Worm (Caenorhabditis elegans): ENCODE measurements around the gene ketn-1.

DNA sequence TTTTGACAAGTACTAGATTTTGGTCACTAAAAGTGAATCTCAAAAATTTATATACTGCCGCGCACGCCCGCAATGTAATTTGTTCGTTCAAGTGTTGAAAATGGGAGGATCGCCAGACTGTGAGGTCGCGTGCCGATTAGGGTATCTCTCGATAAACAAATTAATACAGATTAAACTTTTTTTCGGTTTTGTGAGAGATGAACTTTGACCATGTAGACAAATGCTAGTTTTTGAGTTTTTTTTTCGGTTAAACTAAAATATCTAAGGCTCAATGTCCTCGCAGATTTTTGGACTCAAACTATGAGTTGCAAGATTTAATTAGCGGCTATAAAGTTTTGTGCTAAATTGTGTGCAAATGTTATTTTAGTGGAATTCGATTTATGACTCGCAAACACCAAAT, 37.9 kb downstream of the ketn-1 start, which contains the start of gene dhs-15:
- TF ChIP-seq lsy-2 (tag; optimal IDR thresholded peaks at IDR 0.05) = no peak
- no peak for TF ChIP-seq snpc-4 (tag; optimal IDR thresholded peaks at IDR 0.05)
- no peak for TF ChIP-seq ceh-82 (tag; optimal IDR thresholded peaks at IDR 0.05)
- TF ChIP-seq nhr-76 (tag; optimal IDR thresholded peaks at IDR 0.05) = no peak
- no peak for TF ChIP-seq lin-39 (tag; optimal IDR thresholded peaks at IDR 0.05)
- no peak for TF ChIP-seq fos-1 (tag; optimal IDR thresholded peaks at IDR 0.05)
- no peak for TF ChIP-seq nhr-28 (tag; optimal IDR thresholded peaks at IDR 0.05)
- no peak for TF ChIP-seq ceh-44 (GFP tag; IDR thresholded peaks at IDR 0.05)
- no peak for TF ChIP-seq T26A8.4 (GFP tag; IDR thresholded peaks at IDR 0.05)
- no peak for TF ChIP-seq dpl-1 (GFP tag; optimal IDR thresholded peaks at IDR 0.05)
- TF ChIP-seq ztf-11 (tag; optimal IDR thresholded peaks at IDR 0.05) = no peak
- no peak for TF ChIP-seq unc-62 (GFP tag; optimal IDR thresholded peaks at IDR 0.05 in 1 of 2)
- TF ChIP-seq unc-62 (tag; optimal IDR thresholded peaks at IDR 0.05) = no peak

Data from whole organism, L4 larva.